Worm (Caenorhabditis elegans): ENCODE results near the gene F44E5.4.
A peak's percentile ranks its signal among the peaks of the same experiment; 100 is the strongest.

F44E5.4 gene

ce11 chrII:11761806-11762512 lies 2.8 kb upstream of the F44E5.4 start:
- TF ChIP-seq mep-1 (tag; optimal IDR thresholded peaks at IDR 0.05) (peak; percentile 90), zip-11 (GFP tag; IDR thresholded peaks at IDR 0.05) (no peak), mdl-1 (tag; optimal IDR thresholded peaks at IDR 0.05) (no peak), lin-1 (GFP tag; IDR thresholded peaks at IDR 0.05) (peak; percentile 43; the same call in 1 of the 2 replicates), hif-1 (tag; optimal IDR thresholded peaks at IDR 0.05) (no peak), ztf-7 (tag; optimal IDR thresholded peaks at IDR 0.05) (peak; percentile 24), vab-7 (GFP tag; IDR thresholded peaks at IDR 0.05) (no peak), madf-5 (GFP tag; IDR thresholded peaks at IDR 0.05) (no peak), set-16 (GFP tag; IDR thresholded peaks at IDR 0.05) (no peak), nhr-111 (GFP tag; optimal IDR thresholded peaks at IDR 0.05) (no peak), ces-1 (GFP tag; optimal IDR thresholded peaks at IDR 0.05) (no peak), daf-19 (GFP tag; conservative IDR thresholded peaks at IDR 0.05) (peak; percentile 91; the same call in 1 of the 2 replicates), unc-62 (GFP tag; optimal IDR thresholded peaks at IDR 0.05 in 1 of 2) (no peak), unc-62 (tag; optimal IDR thresholded peaks at IDR 0.05) (no peak), nhr-42 (GFP tag; IDR thresholded peaks at IDR 0.05) (no peak; the same call in 1 of the 2 replicates), snpc-1.2 (GFP tag; IDR thresholded peaks at IDR 0.05) (peak; percentile 68; the same call in 1 of the 2 replicates), ZK546.5 (tag; optimal IDR thresholded peaks at IDR 0.05) (no peak), mxl-3 (GFP tag; optimal IDR thresholded peaks at IDR 0.05) (no peak), saeg-2 (GFP tag; IDR thresholded peaks at IDR 0.05) (0 out of 2 replicates have a peak, but pooled peaks have one; percentile 25), lin-15B (tag; optimal IDR thresholded peaks at IDR 0.05) (no peak), T20F7.1 (GFP tag; optimal IDR thresholded peaks at IDR 0.05) (peak; percentile 70), lir-3 (tag; optimal IDR thresholded peaks at IDR 0.05) (no peak), tag-97 (GFP tag; IDR thresholded peaks at IDR 0.05) (no peak), zag-1 (tag; optimal IDR thresholded peaks at IDR 0.05) (no peak), zfp-2 (tag; optimal IDR thresholded peaks at IDR 0.05) (no peak), hmg-1.1 (GFP tag; IDR thresholded peaks at IDR 0.05) (peak; percentile 73), fkh-10 (GFP tag; optimal IDR thresholded peaks at IDR 0.05) (no peak), F44E2.7 (GFP tag; IDR thresholded peaks at IDR 0.05) (no peak), Y75B8A.6 (GFP tag; IDR thresholded peaks at IDR 0.05) (peak; percentile 87), pha-4 (GFP tag; IDR thresholded peaks at IDR 0.05) (peak; percentile 76; the same call in 1 of the 2 replicates), pha-4 (tag; optimal IDR thresholded peaks at IDR 0.05) (peak; percentile 35), nhr-102 (tag; optimal IDR thresholded peaks at IDR 0.05) (no peak), egl-43 (GFP tag; IDR thresholded peaks at IDR 0.05) (no peak), lin-13 (GFP tag; optimal IDR thresholded peaks at IDR 0.05) (no peak), dmd-8 (GFP tag; IDR thresholded peaks at IDR 0.05) (no peak), arid-1 (GFP tag; conservative IDR thresholded peaks at IDR 0.05) (peak; percentile 68), ztf-11 (tag; optimal IDR thresholded peaks at IDR 0.05) (no peak), Y105C5A.15 (GFP tag; IDR thresholded peaks at IDR 0.05) (no peak), dmd-9 (GFP tag; IDR thresholded peaks at IDR 0.05) (0 out of 2 replicates have a peak, but pooled peaks have one; percentile 24), ceh-44 (GFP tag; IDR thresholded peaks at IDR 0.05) (no peak), ceh-32 (tag; optimal IDR thresholded peaks at IDR 0.05; ENCODE audit: poor library complexity) (peak; percentile 57), F10B5.3 (tag; optimal IDR thresholded peaks at IDR 0.05) (no peak), gei-8 (GFP tag; optimal IDR thresholded peaks at IDR 0.05) (no peak), Y5F2A.4 (GFP tag; optimal IDR thresholded peaks at IDR 0.05) (no peak), ceh-62 (tag; optimal IDR thresholded peaks at IDR 0.05) (no peak), zfp-3 (GFP tag; conservative IDR thresholded peaks at IDR 0.05) (peak; percentile 97; the same call in 1 of the 2 replicates), nhr-76 (tag; optimal IDR thresholded peaks at IDR 0.05) (no peak), F49E8.2 (tag; optimal IDR thresholded peaks at IDR 0.05; ENCODE audit: borderline replicate concordance) (no peak), tra-1 (GFP tag; IDR thresholded peaks at IDR 0.05) (0 out of 2 replicates have a peak, but pooled peaks have one; percentile 25), madf-9 (GFP tag; conservative IDR thresholded peaks at IDR 0.05) (no peak; the same call in 1 of the 2 replicates)
